Worm (Caenorhabditis elegans) whole organism, L2 larva: ENCODE data around the gene C50D2.10.

ENCODE experiments used
- C34F6.9 ChIP-seq: fragments of 150-350 bp; optimal IDR thresholded peaks from 2 replicates; lab custom pipeline; 2014; ENCODE audit warnings: missing biosample characterization, missing genetic modification characterization
- F13H6.1 ChIP-seq: sonication (generic microtip); optimal IDR thresholded peaks from 2 replicates; lab custom pipeline; 2016; ENCODE audit warnings: missing genetic modification characterization, missing compliant biosample characterization
- Y55F3AM.14 ChIP-seq: fragments of 200-800 bp; sonication (Bioruptor generic); optimal IDR thresholded peaks from 2 replicates; lab custom pipeline; 2018; ENCODE audit warnings: mild to moderate bottlenecking, missing genetic modification characterization, missing compliant biosample characterization
- ZK546.5 ChIP-seq: sonication (generic microtip); optimal IDR thresholded peaks from 2 replicates; lab custom pipeline; 2017; ENCODE audit warnings: missing biosample characterization, missing genetic modification characterization
- alr-1 ChIP-seq: fragments of 150-350 bp; optimal IDR thresholded peaks from 2 replicates; lab custom pipeline; 2014; ENCODE audit warnings: missing biosample characterization, missing genetic modification characterization
- aly-2 ChIP-seq: fragments of 150-350 bp; optimal IDR thresholded peaks from 2 replicates; lab custom pipeline; 2014; ENCODE audit warnings: missing biosample characterization, missing genetic modification characterization
- ama-1 ChIP-seq: fragments of 150-350 bp; optimal IDR thresholded peaks from 2 replicates; lab custom pipeline; 2018; ENCODE audit warnings: inconsistent platforms
- ceh-16 ChIP-seq: fragments of 150-350 bp; optimal IDR thresholded peaks from 2 replicates; lab custom pipeline; 2014; ENCODE audit warnings: missing biosample characterization, missing genetic modification characterization
- dmd-4 ChIP-seq: sonication (generic microtip); optimal IDR thresholded peaks from 2 replicates; lab custom pipeline; 2017; ENCODE audit warnings: missing biosample characterization, missing genetic modification characterization
- egl-27 ChIP-seq: sonication (generic microtip); optimal IDR thresholded peaks from 3 replicates; lab custom pipeline; 2017; ENCODE audit warnings: missing biosample characterization, missing genetic modification reagents, missing genetic modification characterization
- elt-1 ChIP-seq: fragments of 150-350 bp; optimal IDR thresholded peaks from 2 replicates; lab custom pipeline; 2014; ENCODE audit warnings: missing biosample characterization, missing genetic modification characterization
- elt-3 ChIP-seq: sonication (generic microtip); optimal IDR thresholded peaks from 2 replicates; lab custom pipeline; 2017; ENCODE audit warnings: missing biosample characterization, missing genetic modification characterization
- fos-1 ChIP-seq: fragments of 150-350 bp; optimal IDR thresholded peaks from 2 replicates; lab custom pipeline; 2014; ENCODE audit warnings: missing biosample characterization, missing genetic modification characterization
- lin-13 ChIP-seq: fragments of 150-350 bp; optimal IDR thresholded peaks from 2 replicates; lab custom pipeline; 2014; ENCODE audit warnings: missing biosample characterization, missing genetic modification reagents, missing genetic modification characterization
- lin-39 ChIP-seq: fragments of 150-350 bp; optimal IDR thresholded peaks from 2 replicates; lab custom pipeline; 2014; ENCODE audit warnings: missing biosample characterization, missing genetic modification reagents, missing genetic modification characterization
- lsy-2 ChIP-seq, 2 experiments: fragments of 150-350 bp in 1 of 2; sonication (generic microtip) in 1 of 2; optimal IDR thresholded peaks; 2 replicates each; lab custom pipeline; 2014 to 2017; ENCODE audit warnings: missing biosample characterization in 2 of 2, missing genetic modification characterization in 2 of 2
- mab-5 ChIP-seq: fragments of 150-350 bp; optimal IDR thresholded peaks from 2 replicates; lab custom pipeline; 2014; ENCODE audit warnings: missing biosample characterization, missing genetic modification characterization
- mbf-1 ChIP-seq: sonication (generic microtip); optimal IDR thresholded peaks from 2 replicates; lab custom pipeline; 2017; ENCODE audit warnings: missing biosample characterization, missing genetic modification characterization
- nhr-10 ChIP-seq: sonication (generic microtip); optimal IDR thresholded peaks from 2 replicates; lab custom pipeline; 2017; ENCODE audit warnings: missing biosample characterization, missing genetic modification characterization
- nhr-11 ChIP-seq: fragments of 150-350 bp; optimal IDR thresholded peaks from 2 replicates; lab custom pipeline; 2014; ENCODE audit warnings: missing biosample characterization, missing genetic modification characterization
- nhr-12 ChIP-seq: fragments of 150-350 bp; optimal IDR thresholded peaks from 2 replicates; lab custom pipeline; 2014; ENCODE audit warnings: missing biosample characterization, missing genetic modification characterization
- nhr-129 ChIP-seq: fragments of 150-350 bp; optimal IDR thresholded peaks from 2 replicates; lab custom pipeline; 2014; ENCODE audit warnings: missing biosample characterization, missing genetic modification characterization
- nhr-237 ChIP-seq: fragments of 150-350 bp; optimal IDR thresholded peaks from 2 replicates; lab custom pipeline; 2014; ENCODE audit warnings: missing biosample characterization, missing genetic modification characterization
- nhr-25 ChIP-seq: fragments of 150-350 bp; sonication (generic microtip); optimal IDR thresholded peaks from 3 replicates; lab custom pipeline; 2014; ENCODE audit warnings: missing biosample characterization, missing genetic modification characterization
- nhr-6 ChIP-seq: fragments of 150-350 bp; optimal IDR thresholded peaks from 2 replicates; lab custom pipeline; 2014; ENCODE audit warnings: missing biosample characterization, missing genetic modification characterization
- nhr-77 ChIP-seq: fragments of 150-350 bp; optimal IDR thresholded peaks from 2 replicates; lab custom pipeline; 2014; ENCODE audit warnings: missing biosample characterization, missing genetic modification characterization
- peb-1 ChIP-seq: fragments of 150-350 bp; optimal IDR thresholded peaks from 2 replicates; lab custom pipeline; 2014; ENCODE audit warnings: missing biosample characterization, missing genetic modification characterization
- sem-4 ChIP-seq: fragments of 150-350 bp; optimal IDR thresholded peaks from 2 replicates; lab custom pipeline; 2014; ENCODE audit warnings: missing biosample characterization, missing genetic modification reagents, missing genetic modification characterization
- sma-3 ChIP-seq: sonication (generic microtip); optimal IDR thresholded peaks from 2 replicates; lab custom pipeline; 2016; ENCODE audit warnings: missing genetic modification reagents, missing genetic modification characterization, missing compliant biosample characterization
- sma-9 ChIP-seq, 2 experiments: fragments of 150-350 bp in 1 of 2; sonication (generic microtip) in 1 of 2; optimal IDR thresholded peaks; 2 replicates each; lab custom pipeline; 2014 to 2016; ENCODE audit warnings: missing genetic modification characterization in 2 of 2, mild to moderate bottlenecking in 1 of 2, missing biosample characterization in 1 of 2, missing compliant biosample characterization in 1 of 2, missing genetic modification reagents in 1 of 2, moderate library complexity in 1 of 2
- snpc-4 ChIP-seq: fragments of 150-350 bp; optimal IDR thresholded peaks from 2 replicates; lab custom pipeline; 2014; ENCODE audit warnings: missing biosample characterization, missing genetic modification characterization
- unc-55 ChIP-seq: fragments of 150-350 bp; sonication (generic microtip); optimal IDR thresholded peaks from 3 replicates; lab custom pipeline; 2014; ENCODE audit warnings: missing biosample characterization, missing genetic modification reagents, missing genetic modification characterization
- zag-1 ChIP-seq: fragments of 150-350 bp; optimal IDR thresholded peaks from 2 replicates; lab custom pipeline; 2014; ENCODE audit warnings: missing biosample characterization, missing genetic modification characterization
- ztf-1 ChIP-seq: fragments of 200-800 bp; sonication (Bioruptor generic); conservative IDR thresholded peaks from 2 replicates; pipeline ENCODE4 v1.3.6; 2022; ENCODE audit warnings: missing genetic modification characterization, missing compliant biosample characterization
- ztf-11 ChIP-seq: sonication (generic microtip); optimal IDR thresholded peaks from 2 replicates; lab custom pipeline; 2017; ENCODE audit warnings: missing biosample characterization, missing genetic modification characterization
- ztf-4 ChIP-seq: fragments of 150-350 bp; optimal IDR thresholded peaks from 2 replicates; lab custom pipeline; 2014; ENCODE audit warnings: missing biosample characterization, missing genetic modification characterization

C50D2.10 gene

DNA sequence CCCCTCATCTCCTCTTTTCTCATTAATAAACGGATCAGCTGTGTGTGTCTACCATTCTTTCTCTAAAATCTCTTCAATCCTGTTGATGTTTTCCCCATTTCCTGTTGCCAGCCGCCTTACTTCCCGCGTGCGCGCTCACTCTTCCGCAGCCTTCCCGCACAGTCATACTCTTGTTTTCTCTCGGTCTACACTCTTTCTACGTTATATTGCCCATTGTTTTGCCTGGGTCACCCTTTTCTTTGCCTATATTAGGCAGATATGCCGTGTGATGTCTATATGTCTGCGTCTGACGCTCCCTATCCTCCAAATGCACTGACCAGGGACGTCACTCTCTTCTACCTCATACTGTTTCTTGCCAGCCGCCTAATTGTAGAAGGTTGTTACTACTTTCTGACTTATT, 32.6 kb upstream of the C50D2.10 start (continued):
- TF ChIP-seq nhr-11 (tag; lab: Kevin White, UChicago) (no peak), Y55F3AM.14 (GFP tag; lab: Kevin White, UChicago) (peak; percentile 23), nhr-6 (tag; lab: Kevin White, UChicago) (no peak), dmd-4 (no peak), ztf-1 (GFP tag; lab: Robert Waterston, UW) (no peak), nhr-10 (no peak)

DNA sequence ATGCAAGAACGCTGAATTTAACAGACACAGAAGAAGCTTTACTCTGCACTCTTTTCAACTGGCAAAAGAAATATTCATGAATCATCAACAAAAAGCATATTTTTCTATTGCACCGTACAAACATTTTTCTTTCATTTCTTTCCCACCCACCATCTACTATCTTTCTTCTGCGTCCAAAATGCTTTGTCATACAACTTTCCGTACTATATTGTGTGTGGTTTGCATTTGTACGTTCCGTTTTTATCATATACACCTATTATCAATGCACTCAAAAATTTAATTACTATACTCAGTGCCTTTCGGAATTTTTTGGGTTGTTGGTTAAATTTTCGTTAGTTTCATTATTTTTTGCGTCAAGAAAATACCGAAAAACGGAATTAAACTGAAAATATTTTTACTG, 31.3 kb upstream of the C50D2.10 start:
- TF ChIP-seq F13H6.1 = no peak
- TF ChIP-seq ztf-1 (GFP tag; lab: Robert Waterston, UW) = no peak
- TF ChIP-seq unc-55 (GFP tag; lab: Kevin White, UChicago) = no peak
- TF ChIP-seq lin-13 (GFP tag; lab: Kevin White, UChicago) = no peak
- TF ChIP-seq Y55F3AM.14 (GFP tag; lab: Kevin White, UChicago) = no peak
- TF ChIP-seq dmd-4 = no peak
- TF ChIP-seq zag-1 = no peak
- TF ChIP-seq fos-1 = peak; percentile 91
- TF ChIP-seq sem-4 (tag; lab: Kevin White, UChicago) = no peak

DNA sequence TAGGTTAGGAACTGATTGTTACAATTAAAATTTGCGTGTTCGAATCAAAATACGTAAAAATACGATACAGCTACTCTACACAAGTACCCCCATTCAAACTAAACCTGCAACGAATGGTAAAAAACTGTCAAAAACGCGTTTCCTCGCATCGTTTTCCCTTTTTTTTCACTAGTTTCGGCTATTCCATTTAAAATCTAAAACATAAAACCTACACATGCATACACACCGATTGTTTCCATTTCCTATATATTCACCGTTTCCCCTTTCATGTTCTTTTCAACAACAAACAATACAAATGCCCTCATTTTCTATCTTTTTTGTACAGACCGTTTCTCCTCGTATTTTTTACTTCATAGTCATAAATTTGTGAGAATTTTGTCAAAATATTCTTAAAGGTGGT, 30.2 kb upstream of the C50D2.10 start:
- TF ChIP-seq C34F6.9 (tag; lab: Kevin White, UChicago) = no peak
- no peak for TF ChIP-seq peb-1 (tag; lab: Kevin White, UChicago)
- TF ChIP-seq nhr-10 = no peak
- no peak for TF ChIP-seq mab-5 (tag; lab: Kevin White, UChicago)
- no peak for TF ChIP-seq lin-13 (GFP tag; lab: Kevin White, UChicago)
- TF ChIP-seq zag-1 = no peak
- no peak for TF ChIP-seq aly-2 (tag; lab: Kevin White, UChicago)
- TF ChIP-seq sma-3 = no peak
- TF ChIP-seq ZK546.5 = no peak
- TF ChIP-seq ztf-4 (tag; lab: Kevin White, UChicago) = no peak
- TF ChIP-seq nhr-12 = no peak
- TF ChIP-seq alr-1 = no peak
- no peak for TF ChIP-seq lin-39
- TF ChIP-seq ceh-16 = no peak
- TF ChIP-seq Y55F3AM.14 (GFP tag; lab: Kevin White, UChicago) = no peak
- no peak for TF ChIP-seq elt-1 (tag; lab: Kevin White, UChicago)

DNA sequence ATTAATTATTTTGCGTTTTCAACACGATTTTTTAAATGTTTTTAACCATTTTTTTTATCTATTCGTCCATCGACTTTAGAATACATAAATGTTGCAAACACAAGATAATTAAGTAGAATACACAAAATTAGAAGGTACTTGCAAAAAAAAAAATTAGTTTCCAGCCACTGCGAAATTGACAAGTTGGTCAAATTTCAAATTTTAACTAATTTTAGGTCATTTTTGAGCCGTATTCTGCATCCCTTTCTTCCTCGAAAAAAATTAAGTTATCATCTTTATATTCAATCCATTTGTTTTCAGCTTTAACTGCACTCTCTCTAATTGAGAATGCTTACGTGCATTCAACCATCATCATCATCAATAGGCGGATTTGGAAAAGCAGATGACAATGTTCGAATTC, 29.6 kb upstream of the C50D2.10 start, which contains the start of gene egl-26:
Gene egl-26, plus strand, starts transcription at position 301 of the 400 bp plus-strand sequence.
- TF ChIP-seq lin-13 (GFP tag; lab: Kevin White, UChicago) (no peak), elt-1 (tag; lab: Kevin White, UChicago) (no peak), lin-39 (no peak), fos-1 (no peak), egl-27 (tag; lab: Kevin White, UChicago) (no peak), C34F6.9 (tag; lab: Kevin White, UChicago) (no peak), nhr-10 (no peak), snpc-4 (no peak)

DNA sequence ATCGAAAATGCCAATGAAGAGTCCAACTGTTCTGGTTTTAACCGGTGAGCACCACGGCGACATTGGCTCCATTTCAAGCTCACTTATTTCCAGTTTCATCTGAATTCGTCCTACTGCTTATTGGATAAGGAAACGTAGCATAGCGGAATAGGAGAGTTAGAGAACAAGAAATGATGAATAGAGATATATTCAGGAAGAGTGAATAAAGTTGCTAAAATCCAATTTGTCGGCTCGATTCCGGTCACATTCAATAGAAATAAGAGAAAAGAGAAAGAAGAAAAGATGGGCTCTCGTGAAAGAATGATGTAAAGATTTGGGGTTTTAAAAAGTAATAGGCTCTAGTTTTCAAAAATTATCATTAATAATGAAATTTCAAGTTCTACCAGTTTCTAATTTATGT, 25.6 kb upstream of the C50D2.10 start:
- no peak for TF ChIP-seq snpc-4
- TF ChIP-seq F13H6.1 = peak; percentile 6

DNA sequence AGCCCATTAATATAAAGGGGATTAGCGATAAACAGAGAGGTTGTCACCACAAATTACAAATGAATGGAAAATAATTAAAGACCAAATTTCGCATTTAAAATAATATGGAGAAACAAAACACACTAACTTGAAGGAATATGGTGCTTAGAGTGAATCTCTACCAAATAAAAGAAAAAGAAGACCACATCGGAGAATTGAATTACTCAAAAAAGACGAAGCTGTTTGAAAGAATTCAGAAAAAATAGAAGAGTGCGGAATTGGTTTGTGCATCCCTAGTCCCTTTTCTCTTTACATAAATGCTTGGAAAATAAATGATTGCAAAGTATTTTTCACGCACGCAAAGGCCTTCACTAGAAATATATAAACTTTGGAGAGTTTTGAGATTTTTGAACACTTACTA, 25.0 kb upstream of the C50D2.10 start:
- TF ChIP-seq unc-55 (GFP tag; lab: Kevin White, UChicago) = no peak
- TF ChIP-seq aly-2 (tag; lab: Kevin White, UChicago) = no peak
- TF ChIP-seq egl-27 (tag; lab: Kevin White, UChicago) = no peak
- TF ChIP-seq ama-1 (lab: Kevin White, UChicago) = no peak
- no peak for TF ChIP-seq nhr-77 (tag; lab: Kevin White, UChicago)
- no peak for TF ChIP-seq elt-3 (tag; lab: Kevin White, UChicago)
- TF ChIP-seq lsy-2 (tag; optimal IDR thresholded peaks at IDR 0.05; lab: Kevin White, UChicago) = no peak
- no peak for TF ChIP-seq lin-13 (GFP tag; lab: Kevin White, UChicago)
- no peak for TF ChIP-seq C34F6.9 (tag; lab: Kevin White, UChicago)

DNA sequence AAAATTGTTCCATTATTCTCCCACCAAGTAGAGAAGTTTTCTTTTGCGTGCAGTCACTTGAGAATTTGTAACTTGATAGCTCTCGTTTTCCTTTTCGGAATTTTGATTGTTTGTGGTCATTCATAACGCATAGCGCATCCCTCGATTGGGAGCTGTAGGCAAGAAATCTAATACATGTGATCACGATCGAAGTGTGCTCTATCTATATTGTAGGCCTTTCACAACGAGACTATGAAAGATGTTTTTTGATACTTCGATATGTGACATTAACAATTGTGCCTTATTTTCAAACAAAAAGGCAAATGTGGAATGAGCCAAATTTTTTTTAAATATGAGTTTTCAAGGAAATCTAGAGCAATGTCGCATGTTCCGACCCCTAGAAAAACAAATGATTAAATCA, 23.1 kb upstream of the C50D2.10 start:
- no peak for TF ChIP-seq C34F6.9 (tag; lab: Kevin White, UChicago)
- TF ChIP-seq fos-1 = no peak
- TF ChIP-seq Y55F3AM.14 (GFP tag; lab: Kevin White, UChicago) = no peak
- no peak for TF ChIP-seq nhr-6 (tag; lab: Kevin White, UChicago)
- no peak for TF ChIP-seq nhr-237 (tag; lab: Kevin White, UChicago)
- TF ChIP-seq egl-27 (tag; lab: Kevin White, UChicago) = no peak
- no peak for TF ChIP-seq sma-9 (GFP tag; optimal IDR thresholded peaks at IDR 0.05; lab: Kevin White, UChicago)
- no peak for TF ChIP-seq sma-9 (tag; optimal IDR thresholded peaks at IDR 0.05; lab: Kevin White, UChicago)
- no peak for TF ChIP-seq nhr-129
- TF ChIP-seq ztf-4 (tag; lab: Kevin White, UChicago) = no peak
- TF ChIP-seq zag-1 = no peak
- no peak for TF ChIP-seq nhr-25 (tag; lab: Kevin White, UChicago)
- TF ChIP-seq sma-3 = no peak
- no peak for TF ChIP-seq mbf-1 (tag; lab: Kevin White, UChicago)
- no peak for TF ChIP-seq ztf-11
- TF ChIP-seq lin-39 = no peak
- no peak for TF ChIP-seq aly-2 (tag; lab: Kevin White, UChicago)
- TF ChIP-seq nhr-10 = no peak
- no peak for TF ChIP-seq ztf-1 (GFP tag; lab: Robert Waterston, UW)
- no peak for TF ChIP-seq lin-13 (GFP tag; lab: Kevin White, UChicago)
